Worm (Caenorhabditis elegans): ENCODE results near the gene drn-1.

ce11 chrII:5229596-5229995 lies 42.0 kb downstream of the drn-1 start, which contains the start of gene EGAP2.2:
- TF ChIP-seq skn-1 (tag; optimal IDR thresholded peaks at IDR 0.05), result no peak
- no peak for TF ChIP-seq unc-39 (tag; optimal IDR thresholded peaks at IDR 0.05)
- no peak for TF ChIP-seq lin-39 (tag; optimal IDR thresholded peaks at IDR 0.05)
- no peak for TF ChIP-seq nhr-76 (tag; optimal IDR thresholded peaks at IDR 0.05)
- TF ChIP-seq R02D3.7 (tag; optimal IDR thresholded peaks at IDR 0.05), result no peak
- TF ChIP-seq nhr-237 (tag; optimal IDR thresholded peaks at IDR 0.05), result no peak
- TF ChIP-seq fkh-10 (GFP tag; optimal IDR thresholded peaks at IDR 0.05), result no peak
- TF ChIP-seq lin-15B (tag; optimal IDR thresholded peaks at IDR 0.05), result no peak
- TF ChIP-seq tbx-2 (tag; optimal IDR thresholded peaks at IDR 0.05), result no peak
- no peak for TF ChIP-seq snpc-4 (tag; optimal IDR thresholded peaks at IDR 0.05)
- TF ChIP-seq aly-2 (tag; optimal IDR thresholded peaks at IDR 0.05), result no peak
